Fruit fly (Drosophila melanogaster) whole organism, prepupa: ENCODE results near the gene betaNACtes1.
A peak's percentile ranks its signal among the peaks of the same experiment; 100 is the strongest.

Source experiments
- Blimp-1 ChIP-seq: fragments of 200-800 bp; sonication (Bioruptor generic); optimal IDR thresholded peaks from 3 replicates; lab custom pipeline; 2017; ENCODE audit warnings: missing biosample characterization, missing genetic modification characterization, mild to moderate bottlenecking, moderate library complexity, missing genetic modification reagents
- CG10631 ChIP-seq: fragments of 200-800 bp; sonication (Bioruptor generic); optimal IDR thresholded peaks from 2 replicates; lab custom pipeline; 2016; ENCODE audit warnings: missing biosample characterization, missing genetic modification characterization
- CG10669 ChIP-seq: fragments of 200-800 bp; sonication (Bioruptor generic); optimal IDR thresholded peaks from 3 replicates; lab custom pipeline; 2018; ENCODE audit warnings: missing biosample characterization, mild to moderate bottlenecking, missing genetic modification characterization, moderate library complexity
- CG11762 ChIP-seq: fragments of 200-800 bp; sonication (Bioruptor generic); optimal IDR thresholded peaks from 3 replicates; lab custom pipeline; 2016; ENCODE audit warnings: missing biosample characterization, missing genetic modification characterization; ENCODE audit not compliant: insufficient read depth
- CG15336 ChIP-seq: fragments of 200-800 bp; sonication (Bioruptor generic); IDR thresholded peaks from 2 replicates; pipeline ENCODE4 v1.3.6; 2022; ENCODE audit warnings: missing biosample characterization, missing genetic modification characterization
- CG3032 ChIP-seq: fragments of 200-800 bp; optimal IDR thresholded peaks from 2 replicates; lab custom pipeline; 2019; ENCODE audit warnings: missing biosample characterization, mild to moderate bottlenecking, missing genetic modification characterization, moderate library complexity
- CG31627 ChIP-seq: fragments of 200-800 bp; sonication (Bioruptor generic); optimal IDR thresholded peaks from 3 replicates; lab custom pipeline; 2016; ENCODE audit warnings: missing biosample characterization, missing genetic modification characterization
- CG32006 ChIP-seq: fragments of 200-800 bp; sonication (Bioruptor generic); optimal IDR thresholded peaks from 3 replicates; lab custom pipeline; 2017; ENCODE audit warnings: missing biosample characterization, mild to moderate bottlenecking, missing genetic modification characterization
- CG3919 ChIP-seq: fragments of 200-800 bp; sonication (Bioruptor generic); optimal IDR thresholded peaks from 3 replicates; lab custom pipeline; 2016; ENCODE audit warnings: missing biosample characterization, missing genetic modification characterization
- CG4318 ChIP-seq: fragments of 200-800 bp; sonication (Bioruptor generic); optimal IDR thresholded peaks from 3 replicates; lab custom pipeline; 2017; ENCODE audit warnings: missing biosample characterization, mild to moderate bottlenecking, missing genetic modification characterization
- CG6276 ChIP-seq: fragments of 200-800 bp; sonication (Bioruptor generic); optimal IDR thresholded peaks from 2 replicates; lab custom pipeline; 2017; ENCODE audit warnings: missing biosample characterization, mild to moderate bottlenecking, missing genetic modification characterization
- CG6792 ChIP-seq: fragments of 200-800 bp; sonication (Bioruptor generic); optimal IDR thresholded peaks from 3 replicates; lab custom pipeline; 2016; ENCODE audit warnings: missing biosample characterization, missing genetic modification characterization
- CG6854 ChIP-seq: fragments of 200-800 bp; sonication (Bioruptor generic); optimal IDR thresholded peaks from 2 replicates; lab custom pipeline; 2017; ENCODE audit warnings: missing biosample characterization, mild to moderate bottlenecking, missing genetic modification characterization
- CG8119 ChIP-seq: fragments of 200-800 bp; sonication (Bioruptor generic); IDR thresholded peaks from 3 replicates; pipeline ENCODE4 v1.3.6; 2022; ENCODE audit warnings: missing biosample characterization, missing genetic modification characterization
- CG8632 ChIP-seq: fragments of 200-800 bp; sonication (Bioruptor generic); optimal IDR thresholded peaks from 3 replicates; lab custom pipeline; 2016; ENCODE audit warnings: missing biosample characterization, missing genetic modification characterization
- CG9139 ChIP-seq: fragments of 200-800 bp; sonication (Bioruptor generic); optimal IDR thresholded peaks from 3 replicates; lab custom pipeline; 2017; ENCODE audit warnings: missing biosample characterization, mild to moderate bottlenecking, missing genetic modification characterization
- Eip75B ChIP-seq: fragments of 200-800 bp; sonication (Bioruptor generic); optimal IDR thresholded peaks from 3 replicates; lab custom pipeline; 2016; ENCODE audit warnings: missing biosample characterization, missing genetic modification characterization
- Eip78C ChIP-seq: fragments of 200-800 bp; sonication (Bioruptor generic); peaks from one replicate; lab custom pipeline; 2016; ENCODE audit warnings: missing biosample characterization, missing genetic modification characterization
- Eip93F ChIP-seq: fragments of 200-800 bp; sonication (Bioruptor generic); optimal IDR thresholded peaks from 2 replicates; lab custom pipeline; 2016; ENCODE audit warnings: missing biosample characterization, mild to moderate bottlenecking, missing genetic modification characterization
- Ets96B ChIP-seq: fragments of 200-800 bp; optimal IDR thresholded peaks from 2 replicates; lab custom pipeline; 2019; ENCODE audit warnings: missing biosample characterization, mild to moderate bottlenecking, missing genetic modification characterization, moderate library complexity
- Gug ChIP-seq: fragments of 200-800 bp; sonication (Bioruptor generic); IDR thresholded peaks from 2 replicates; pipeline ENCODE4 v1.3.6; 2022; ENCODE audit warnings: missing biosample characterization, missing genetic modification characterization
- Hr38 ChIP-seq: sonication (Bioruptor generic); optimal IDR thresholded peaks from 2 replicates; lab custom pipeline; 2016; ENCODE audit warnings: missing biosample characterization, missing genetic modification characterization
- Hr39 ChIP-seq: fragments of 200-800 bp; sonication (Bioruptor generic); optimal IDR thresholded peaks from 2 replicates; lab custom pipeline; 2016; ENCODE audit warnings: missing biosample characterization, missing genetic modification characterization
- Hr4 ChIP-seq: fragments of 200-800 bp; sonication (Bioruptor generic); optimal IDR thresholded peaks from 3 replicates; lab custom pipeline; 2016; ENCODE audit warnings: missing biosample characterization, missing genetic modification characterization
- Met ChIP-seq: fragments of 200-800 bp; sonication (Bioruptor generic); optimal IDR thresholded peaks from 3 replicates; lab custom pipeline; 2016; ENCODE audit warnings: missing biosample characterization, missing genetic modification characterization
- OdsH ChIP-seq: fragments of 200-800 bp; sonication (Bioruptor generic); optimal IDR thresholded peaks from 3 replicates; lab custom pipeline; 2016; ENCODE audit warnings: missing biosample characterization, missing genetic modification characterization
- Smox ChIP-seq: fragments of 200-800 bp; sonication (Bioruptor generic); optimal IDR thresholded peaks from 3 replicates; lab custom pipeline; 2016; ENCODE audit warnings: missing biosample characterization, missing genetic modification characterization
- Sox102F ChIP-seq: fragments of 200-800 bp; sonication (Bioruptor generic); optimal IDR thresholded peaks from 2 replicates; lab custom pipeline; 2016; ENCODE audit warnings: missing biosample characterization, mild to moderate bottlenecking, missing genetic modification characterization
- Sox15 ChIP-seq: fragments of 200-800 bp; sonication (Bioruptor generic); optimal IDR thresholded peaks from 3 replicates; lab custom pipeline; 2016; ENCODE audit warnings: missing biosample characterization, missing genetic modification characterization
- achi ChIP-seq: fragments of 200-800 bp; sonication (Bioruptor generic); optimal IDR thresholded peaks from 3 replicates; lab custom pipeline; 2016; ENCODE audit warnings: missing biosample characterization, missing genetic modification characterization
- cyc ChIP-seq: fragments of 200-800 bp; sonication (Bioruptor generic); optimal IDR thresholded peaks from 3 replicates; lab custom pipeline; 2016; ENCODE audit warnings: missing biosample characterization, missing genetic modification characterization
- dsx ChIP-seq: fragments of 200-800 bp; optimal IDR thresholded peaks from 3 replicates; lab custom pipeline; 2019; ENCODE audit warnings: missing biosample characterization, mild to moderate bottlenecking, missing genetic modification characterization, moderate library complexity; ENCODE audit not compliant: poor library complexity, severe bottlenecking
- eg ChIP-seq: fragments of 200-800 bp; sonication (Bioruptor generic); IDR thresholded peaks from 3 replicates; pipeline ENCODE4 v1.3.6; 2022; ENCODE audit warnings: missing biosample characterization, missing genetic modification characterization
- esn ChIP-seq: fragments of 200-800 bp; sonication (Bioruptor generic); optimal IDR thresholded peaks from 2 replicates; lab custom pipeline; 2016; ENCODE audit warnings: missing biosample characterization, mild to moderate bottlenecking, missing genetic modification characterization, moderate library complexity
- fd59A ChIP-seq: fragments of 200-800 bp; sonication (Bioruptor generic); optimal IDR thresholded peaks from 2 replicates; lab custom pipeline; 2017; ENCODE audit warnings: missing biosample characterization, mild to moderate bottlenecking, missing genetic modification characterization, missing genetic modification reagents
- fkh ChIP-seq: fragments of 200-800 bp; sonication (Bioruptor generic); optimal IDR thresholded peaks from 3 replicates; lab custom pipeline; 2017; ENCODE audit warnings: missing biosample characterization, mild to moderate bottlenecking, missing genetic modification characterization, moderate library complexity
- lz ChIP-seq: fragments of 200-800 bp; sonication (Bioruptor generic); optimal IDR thresholded peaks from 3 replicates; lab custom pipeline; 2016; ENCODE audit warnings: missing biosample characterization, missing genetic modification characterization
- net ChIP-seq: fragments of 200-800 bp; sonication (Bioruptor generic); optimal IDR thresholded peaks from 3 replicates; lab custom pipeline; 2016; ENCODE audit warnings: missing biosample characterization, missing genetic modification characterization
- salr ChIP-seq, 2 experiments: fragments of 200-800 bp; sonication (Bioruptor generic); optimal IDR thresholded peaks; 3 replicates each; lab custom pipeline; 2016 to 2018; ENCODE audit warnings: missing biosample characterization in 2 of 2, missing genetic modification characterization in 2 of 2, mild to moderate bottlenecking in 1 of 2
- spab ChIP-seq: fragments of 200-800 bp; sonication (Bioruptor generic); optimal IDR thresholded peaks from 2 replicates; lab custom pipeline; 2017; ENCODE audit warnings: missing biosample characterization, mild to moderate bottlenecking, missing genetic modification characterization, missing genetic modification reagents
- ss ChIP-seq, 2 experiments: fragments of 200-800 bp; sonication (Bioruptor generic); optimal IDR thresholded peaks; 2 replicates in 1 of 2; 3 replicates in 1 of 2; lab custom pipeline; 2017 to 2018; ENCODE audit warnings: mild to moderate bottlenecking in 2 of 2, missing biosample characterization in 2 of 2, missing genetic modification characterization in 2 of 2, moderate library complexity in 1 of 2
- svp ChIP-seq: fragments of 200-800 bp; sonication (Bioruptor generic); peaks from one replicate; lab custom pipeline; 2016; ENCODE audit warnings: missing biosample characterization, missing genetic modification characterization
- topi ChIP-seq: fragments of 200-800 bp; sonication (Bioruptor generic); optimal IDR thresholded peaks from 3 replicates; lab custom pipeline; 2016; ENCODE audit warnings: missing biosample characterization, missing genetic modification characterization
- vri ChIP-seq: fragments of 200-800 bp; sonication (Bioruptor generic); optimal IDR thresholded peaks from 3 replicates; lab custom pipeline; 2016; ENCODE audit warnings: missing biosample characterization, mild to moderate bottlenecking, missing genetic modification characterization

Gene betaNACtes1

dm6 chrX:14218045-14218483, 45.6 kb upstream of the betaNACtes1 start (continued):
- peak; percentile 98 for TF ChIP-seq Met (GFP tag; lab: Kevin White, UChicago)
- peak; percentile 96 for TF ChIP-seq spab (GFP tag; lab: Kevin White, UChicago)
- peak; percentile 97 for TF ChIP-seq Ets96B (tag; lab: Kevin White, UChicago)
- TF ChIP-seq CG3032 (tag; lab: Kevin White, UChicago): peak; percentile 98
- peak; percentile 97 for TF ChIP-seq OdsH
- peak; percentile 98 for TF ChIP-seq CG8632 (GFP tag; lab: Kevin White, UChicago)
- peak; percentile 96 for TF ChIP-seq svp (GFP tag; lab: Kevin White, UChicago)
- TF ChIP-seq lz (GFP tag; lab: Kevin White, UChicago): peak; percentile 97
- TF ChIP-seq esn: peak; percentile 98
- peak; percentile 44 for TF ChIP-seq fkh (GFP tag; lab: Kevin White, UChicago)
- TF ChIP-seq Eip75B (GFP tag; lab: Kevin White, UChicago): peak; percentile 98
- TF ChIP-seq Blimp-1 (GFP tag; lab: Kevin White, UChicago): peak; percentile 90
- peak; percentile 96 for TF ChIP-seq CG9139 (GFP tag; lab: Kevin White, UChicago)
- TF ChIP-seq Sox102F (GFP tag; lab: Kevin White, UChicago): peak; percentile 93
- peak; percentile 96 for TF ChIP-seq CG10669 (GFP tag; lab: Kevin White, UChicago)
- TF ChIP-seq CG8119 (GFP tag; lab: Robert Waterston, UW): peak; percentile 98
- peak; percentile 87 for TF ChIP-seq Eip93F (GFP tag; lab: Kevin White, UChicago)
- TF ChIP-seq ss (GFP tag; optimal IDR thresholded peaks at IDR 0.05; lab: Kevin White, UChicago): peak; percentile 97 to 98
- TF ChIP-seq topi: peak; percentile 98
- TF ChIP-seq CG4318 (GFP tag; lab: Kevin White, UChicago): peak; percentile 89

DNA sequence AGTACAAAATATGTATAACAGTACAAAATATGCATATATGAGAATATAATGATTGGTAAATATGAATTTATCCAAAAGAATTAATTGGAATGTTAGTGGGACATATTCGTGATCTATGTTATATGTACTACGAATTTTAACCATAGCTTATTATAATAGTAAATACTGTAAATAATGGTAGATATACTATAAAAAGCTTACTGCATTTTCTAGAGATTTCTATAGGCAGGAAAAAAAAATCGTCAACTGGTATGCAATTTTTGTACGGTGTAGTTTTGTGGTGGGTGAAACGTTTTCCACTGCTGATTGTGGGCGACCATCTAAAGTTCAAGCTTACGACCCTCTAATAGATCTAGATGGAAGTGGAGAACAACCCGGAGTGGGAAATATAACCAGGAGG, 44.4 kb upstream of the betaNACtes1 start:
- peak; percentile 23 for TF ChIP-seq CG10631
- no peak for TF ChIP-seq vri (GFP tag; lab: Kevin White, UChicago)
- peak; percentile 74 for TF ChIP-seq Eip78C (GFP tag; lab: Kevin White, UChicago)
- TF ChIP-seq CG32006 (GFP tag; lab: Kevin White, UChicago): peak; percentile 43
- no peak for TF ChIP-seq CG11762
- TF ChIP-seq Met (GFP tag; lab: Kevin White, UChicago): no peak
- TF ChIP-seq CG31627: no peak
- peak; percentile 61 for TF ChIP-seq svp (GFP tag; lab: Kevin White, UChicago)
- no peak for TF ChIP-seq Blimp-1 (GFP tag; lab: Kevin White, UChicago)

dm6 chrX:14215834-14216233, 43.4 kb upstream of the betaNACtes1 start:
- TF ChIP-seq Hr4 (GFP tag; lab: Kevin White, UChicago): no peak
- peak in 1 of 2 experiments; percentile 17 for TF ChIP-seq ss (GFP tag; optimal IDR thresholded peaks at IDR 0.05; lab: Kevin White, UChicago)
- no peak for TF ChIP-seq dsx (GFP tag; lab: Kevin White, UChicago)
- no peak for TF ChIP-seq Blimp-1 (GFP tag; lab: Kevin White, UChicago)
- TF ChIP-seq eg: no peak; the same call in 2 of the 3 replicates
- TF ChIP-seq OdsH: no peak
- TF ChIP-seq fd59A (GFP tag; lab: Kevin White, UChicago): no peak
- TF ChIP-seq fkh (GFP tag; lab: Kevin White, UChicago): peak; percentile 42
- no peak for TF ChIP-seq CG8119 (GFP tag; lab: Robert Waterston, UW)
- no peak for TF ChIP-seq CG8632 (GFP tag; lab: Kevin White, UChicago)
- TF ChIP-seq CG10669 (GFP tag; lab: Kevin White, UChicago): no peak
- peak; percentile 25 for TF ChIP-seq Hr39
- peak; percentile 16 for TF ChIP-seq CG31627
- peak; percentile 17 for TF ChIP-seq topi
- TF ChIP-seq Hr38: no peak
- TF ChIP-seq Ets96B (tag; lab: Kevin White, UChicago): peak; percentile 10
- no peak for TF ChIP-seq CG6792 (GFP tag; lab: Kevin White, UChicago)
- TF ChIP-seq Sox15 (GFP tag; lab: Kevin White, UChicago): no peak
- TF ChIP-seq CG6854 (GFP tag; lab: Kevin White, UChicago): no peak
- peak; percentile 9 for TF ChIP-seq Smox (GFP tag; lab: Kevin White, UChicago)
- peak; percentile 56 for TF ChIP-seq vri (GFP tag; lab: Kevin White, UChicago)
- no peak for TF ChIP-seq Eip93F (GFP tag; lab: Kevin White, UChicago)
- no peak for TF ChIP-seq CG3919 (GFP tag; lab: Kevin White, UChicago)
- TF ChIP-seq Met (GFP tag; lab: Kevin White, UChicago): peak; percentile 38
- TF ChIP-seq net (GFP tag; lab: Kevin White, UChicago): no peak
- TF ChIP-seq lz (GFP tag; lab: Kevin White, UChicago): peak; percentile 14
- no peak for TF ChIP-seq salr (GFP tag; optimal IDR thresholded peaks at IDR 0.05; lab: Kevin White, UChicago)
- TF ChIP-seq Eip78C (GFP tag; lab: Kevin White, UChicago): peak; percentile 66
- TF ChIP-seq cyc (GFP tag; lab: Kevin White, UChicago): no peak
- TF ChIP-seq CG6276 (GFP tag; lab: Kevin White, UChicago): no peak
- no peak for TF ChIP-seq achi (GFP tag; lab: Kevin White, UChicago)
- no peak for TF ChIP-seq CG10631
- TF ChIP-seq Gug (GFP tag; lab: Robert Waterston, UW): no peak
- TF ChIP-seq CG32006 (GFP tag; lab: Kevin White, UChicago): peak; percentile 38
- no peak for TF ChIP-seq spab (GFP tag; lab: Kevin White, UChicago)
- peak; percentile 41 for TF ChIP-seq CG3032 (tag; lab: Kevin White, UChicago)
- TF ChIP-seq CG15336 (GFP tag; lab: Robert Waterston, UW): no peak
